Worm (Caenorhabditis elegans): ENCODE data around the gene glo-4.

DNA sequence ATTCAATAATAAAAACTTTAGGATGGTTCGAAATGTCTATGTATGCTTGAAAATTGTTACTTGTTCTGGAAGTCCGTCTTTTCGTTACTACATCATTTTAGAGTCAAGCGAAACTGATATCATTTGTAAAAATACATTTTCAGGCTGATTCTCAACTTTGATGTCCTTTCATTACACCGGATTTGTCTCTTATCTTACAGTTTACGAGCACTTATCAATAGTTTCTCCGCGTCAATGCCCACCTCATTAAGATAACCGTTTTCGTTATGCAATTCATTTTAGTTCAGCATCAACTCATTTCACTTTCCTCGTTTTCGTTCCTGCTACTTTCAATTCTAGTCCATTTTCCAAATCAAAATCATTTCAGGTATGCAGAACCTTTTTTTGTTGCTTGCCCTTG, 40.3 kb downstream of the glo-4 start, which contains the start of gene asp-2:
- TF ChIP-seq unc-62 (GFP tag; optimal IDR thresholded peaks at IDR 0.05) (no peak), lin-54 (GFP tag; optimal IDR thresholded peaks at IDR 0.05) (no peak), egl-18 (GFP tag; IDR thresholded peaks at IDR 0.05) (no peak), F39B2.1 (GFP tag; IDR thresholded peaks at IDR 0.05) (no peak), atf-7 (tag; optimal IDR thresholded peaks at IDR 0.05) (no peak), snpc-4 (GFP tag; optimal IDR thresholded peaks at IDR 0.05) (no peak), snpc-4 (tag; optimal IDR thresholded peaks at IDR 0.05) (no peak), unc-130 (GFP tag; optimal IDR thresholded peaks at IDR 0.05) (no peak), F57A8.1 (GFP tag; optimal IDR thresholded peaks at IDR 0.05) (no peak), ama-1 (optimal IDR thresholded peaks at IDR 0.05) (no peak), ama-1 (GFP tag; optimal IDR thresholded peaks at IDR 0.05) (no peak), tlf-1 (GFP tag; optimal IDR thresholded peaks at IDR 0.05) (no peak), ztf-28 (GFP tag; IDR thresholded peaks at IDR 0.05) (no peak), nfya-2 (GFP tag; IDR thresholded peaks at IDR 0.05) (no peak)
